Worm (Caenorhabditis elegans) whole organism, L4 larva: ENCODE data around the gene C54F6.12.

ENCODE experiments used
- cey-2 ChIP-seq: sonication (generic microtip); optimal IDR thresholded peaks from 3 replicates; lab custom pipeline; 2017; ENCODE audit warnings: missing genetic modification characterization, mild to moderate bottlenecking, missing compliant biosample characterization, antibody characterized with exemption, borderline replicate concordance; ENCODE audit not compliant: insufficient read depth
- dve-1 ChIP-seq: sonication (generic microtip); optimal IDR thresholded peaks from 2 replicates; lab custom pipeline; 2017; ENCODE audit warnings: antibody characterized with exemption, mild to moderate bottlenecking, missing genetic modification characterization, missing compliant biosample characterization; ENCODE audit not compliant: insufficient read depth
- hlh-30 ChIP-seq: sonication (generic microtip); optimal IDR thresholded peaks from 2 replicates; lab custom pipeline; 2017; ENCODE audit warnings: antibody characterized with exemption, mild to moderate bottlenecking, missing genetic modification characterization, missing compliant biosample characterization; ENCODE audit not compliant: insufficient read depth
- madf-5 ChIP-seq, 2 experiments: fragments of 200-800 bp; sonication (Bioruptor generic); IDR thresholded peaks; 2 replicates each; pipeline ENCODE4 v1.3.6; 2022; ENCODE audit warnings: missing compliant biosample characterization in 2 of 2, missing genetic modification characterization in 2 of 2
- nhr-76 ChIP-seq: fragments of 150-350 bp; optimal IDR thresholded peaks from 2 replicates; lab custom pipeline; 2014; ENCODE audit warnings: missing biosample characterization, missing genetic modification characterization
- snpc-1.2 ChIP-seq: fragments of 200-800 bp; sonication (Bioruptor generic); IDR thresholded peaks from 2 replicates; pipeline ENCODE4 v1.3.6; 2022; ENCODE audit warnings: missing genetic modification reagents, missing genetic modification characterization, missing compliant biosample characterization
- unc-62 ChIP-seq, 3 experiments: fragments of 150-350 bp in 1 of 3; sonication (generic microtip); optimal IDR thresholded peaks in 2 of 3; peaks in 1 of 3; 1 replicate in 1 of 3; 2 replicates in 2 of 3; lab custom pipeline; 2014 to 2017; ENCODE audit warnings: missing biosample characterization in 3 of 3, missing genetic modification characterization in 3 of 3, missing genetic modification reagents in 3 of 3, missing genotype in 1 of 3
- zag-1 ChIP-seq: fragments of 150-350 bp; optimal IDR thresholded peaks from 2 replicates; lab custom pipeline; 2014; ENCODE audit warnings: missing biosample characterization, missing genetic modification characterization

ce11 chrV:7522279-7522678 is 15.6 kb downstream of the C54F6.12 start, which contains the start of gene C54F6.15:
- TF ChIP-seq hlh-30 (tag; lab: Kevin White, UChicago) (no peak), dve-1 (no peak), nhr-76 (tag; lab: Kevin White, UChicago) (no peak), cey-2 (no peak), unc-62 (GFP tag; optimal IDR thresholded peaks at IDR 0.05 in 1 of 2; lab: Kevin White, UChicago) (no peak), unc-62 (tag; optimal IDR thresholded peaks at IDR 0.05; lab: Kevin White, UChicago) (no peak), madf-5 (GFP tag; IDR thresholded peaks at IDR 0.05; lab: Robert Waterston, UW) (no peak), snpc-1.2 (GFP tag; lab: Robert Waterston, UW) (no peak), zag-1 (tag; lab: Kevin White, UChicago) (no peak)
